Fruit fly (Drosophila melanogaster): ENCODE results near the gene ng3.

- TF ChIP-seq zf30C (GFP tag; optimal IDR thresholded peaks at IDR 0.05) (no peak), CG9876 (GFP tag; optimal IDR thresholded peaks at IDR 0.05) (no peak), bsh (GFP tag; optimal IDR thresholded peaks at IDR 0.05) (no peak), wdn (GFP tag; IDR thresholded peaks at IDR 0.05) (no peak), CG7357 (GFP tag; IDR thresholded peaks at IDR 0.05) (no peak), CG11085 (GFP tag; IDR thresholded peaks at IDR 0.05) (no peak), sens-2 (GFP tag; IDR thresholded peaks at IDR 0.05) (no peak), CG13775 (GFP tag; optimal IDR thresholded peaks at IDR 0.05) (no peak), CG8478 (optimal IDR thresholded peaks at IDR 0.05) (no peak), phol (tag; optimal IDR thresholded peaks at IDR 0.05) (no peak), Doc3 (GFP tag; IDR thresholded peaks at IDR 0.05; ENCODE audit: partially characterized antibody) (no peak), CG7928 (GFP tag; optimal IDR thresholded peaks at IDR 0.05) (no peak), ato (GFP tag; IDR thresholded peaks at IDR 0.05; ENCODE audit: partially characterized antibody) (no peak)
These were observed 7.9 kb upstream of the ng3 start, which contains the start of gene Sgs4 for dm6 chrX:3249789-3250188.
